Worm (Caenorhabditis elegans) whole organism, young adult: Measurements from ENCODE around the gene C25A6.1.

Experiments
- B0336.3 ChIP-seq: fragments of 200-800 bp; sonication (Bioruptor generic); IDR thresholded peaks from 2 replicates; pipeline ENCODE4 v1.3.6; 2022; ENCODE audit warnings: missing genetic modification characterization, missing compliant biosample characterization
- F39B2.1 ChIP-seq: fragments of 200-800 bp; sonication (Bioruptor generic); IDR thresholded peaks from 2 replicates; pipeline ENCODE4 v1.3.6; 2022; ENCODE audit warnings: missing genetic modification reagents, missing genetic modification characterization, missing compliant biosample characterization
- F55B11.4 ChIP-seq: sonication (generic microtip); optimal IDR thresholded peaks from 2 replicates; lab custom pipeline; 2016; ENCODE audit warnings: missing compliant biosample characterization, missing genetic modification characterization, borderline replicate concordance; ENCODE audit not compliant: insufficient read depth
- K11D2.4 ChIP-seq: fragments of 200-800 bp; sonication (Bioruptor generic); IDR thresholded peaks from 2 replicates; pipeline ENCODE4 v1.3.6; 2022; ENCODE audit warnings: missing genetic modification reagents, missing genetic modification characterization, missing compliant biosample characterization
- aptf-2 ChIP-seq: fragments of 200-800 bp; sonication (Bioruptor generic); conservative IDR thresholded peaks from 2 replicates; pipeline ENCODE4 v1.3.6; 2022; ENCODE audit warnings: missing genetic modification reagents, missing genetic modification characterization, missing compliant biosample characterization
- attf-3 ChIP-seq: fragments of 200-800 bp; sonication (Bioruptor generic); conservative IDR thresholded peaks from 2 replicates; pipeline ENCODE4 v1.3.6; 2022; ENCODE audit warnings: missing genetic modification reagents, missing genetic modification characterization, missing compliant biosample characterization
- ekl-4 ChIP-seq: fragments of 200-800 bp; sonication (Bioruptor generic); IDR thresholded peaks from 2 replicates; pipeline ENCODE4 v1.3.6; 2022; ENCODE audit warnings: missing genetic modification reagents, missing genetic modification characterization, missing compliant biosample characterization
- ets-4 ChIP-seq: fragments of 200-800 bp; sonication (Bioruptor generic); optimal IDR thresholded peaks from 2 replicates; lab custom pipeline; 2018; ENCODE audit warnings: mild to moderate bottlenecking, missing genetic modification characterization, missing compliant biosample characterization
- fkh-3 ChIP-seq: sonication (generic microtip); optimal IDR thresholded peaks from 2 replicates; lab custom pipeline; 2016; ENCODE audit warnings: mild to moderate bottlenecking, missing genetic modification characterization, missing compliant biosample characterization
- lin-40 ChIP-seq: sonication (generic microtip); optimal IDR thresholded peaks from 2 replicates; lab custom pipeline; 2016; ENCODE audit warnings: missing genetic modification characterization, mild to moderate bottlenecking, missing compliant biosample characterization, missing genotype, missing genetic modification reagents
- madf-10 ChIP-seq: sonication (generic microtip); optimal IDR thresholded peaks from 2 replicates; lab custom pipeline; 2016; ENCODE audit warnings: mild to moderate bottlenecking, missing genetic modification characterization, missing compliant biosample characterization
- mcd-1 ChIP-seq: fragments of 200-800 bp; sonication (Bioruptor generic); IDR thresholded peaks from 2 replicates; pipeline ENCODE4 v1.3.6; 2022; ENCODE audit warnings: missing genetic modification reagents, missing genetic modification characterization, missing compliant biosample characterization
- nfyb-1 ChIP-seq: fragments of 200-800 bp; sonication (Bioruptor generic); IDR thresholded peaks from 2 replicates; pipeline ENCODE4 v1.3.6; 2022; ENCODE audit warnings: missing genetic modification reagents, missing genetic modification characterization, missing compliant biosample characterization
- unc-62 ChIP-seq: fragments of 150-350 bp; optimal IDR thresholded peaks from 2 replicates; lab custom pipeline; 2014; ENCODE audit warnings: missing biosample characterization, missing genetic modification reagents, missing genetic modification characterization

ce11 chrV:5454955-5455354 lies 46.6 kb downstream of the C25A6.1 start:
- no peak for TF ChIP-seq attf-3
- no peak for TF ChIP-seq aptf-2
- no peak for TF ChIP-seq K11D2.4 (GFP tag; lab: Robert Waterston, UW)
- no peak for TF ChIP-seq F39B2.1 (GFP tag; lab: Robert Waterston, UW)
- no peak for TF ChIP-seq nfyb-1 (GFP tag; lab: Robert Waterston, UW)
- TF ChIP-seq unc-62 (GFP tag; lab: Kevin White, UChicago) = no peak
- no peak for TF ChIP-seq mcd-1
- no peak for TF ChIP-seq ekl-4 (GFP tag; lab: Robert Waterston, UW)
- TF ChIP-seq B0336.3 (GFP tag; lab: Robert Waterston, UW) = no peak
- TF ChIP-seq madf-10 (tag; lab: Kevin White, UChicago) = no peak
- no peak for TF ChIP-seq F55B11.4 (tag; lab: Kevin White, UChicago)
- no peak for TF ChIP-seq lin-40 (tag; lab: Kevin White, UChicago)
- TF ChIP-seq fkh-3 (tag; lab: Kevin White, UChicago) = no peak
- TF ChIP-seq ets-4 (GFP tag; lab: Kevin White, UChicago) = no peak
